Fruit fly (Drosophila melanogaster) Kc167 (cell line): ENCODE measurements around the gene CG17770.

Experiments
- Myc ChIP-seq: fragments of >200 bp; optimal IDR thresholded peaks from 2 replicates; lab custom pipeline; 2017; ENCODE audit warnings: missing external identifiers
- Sin3A ChIP-seq: fragments of >200 bp; optimal IDR thresholded peaks from 2 replicates; lab custom pipeline; 2018; ENCODE audit warnings: missing external identifiers
- h ChIP-seq: fragments of >200 bp; optimal IDR thresholded peaks from 3 replicates; lab custom pipeline; 2018; ENCODE audit warnings: missing external identifiers
- insv ChIP-seq: fragments of >200 bp; optimal IDR thresholded peaks from 3 replicates; lab custom pipeline; 2018; ENCODE audit warnings: missing external identifiers
- psq ChIP-seq: fragments of >200 bp; optimal IDR thresholded peaks from 2 replicates; lab custom pipeline; 2017; ENCODE audit warnings: missing external identifiers
- ttk ChIP-seq: sonication (Bioruptor generic); optimal IDR thresholded peaks from 2 replicates; lab custom pipeline; 2017; ENCODE audit warnings: missing external identifiers

DNA sequence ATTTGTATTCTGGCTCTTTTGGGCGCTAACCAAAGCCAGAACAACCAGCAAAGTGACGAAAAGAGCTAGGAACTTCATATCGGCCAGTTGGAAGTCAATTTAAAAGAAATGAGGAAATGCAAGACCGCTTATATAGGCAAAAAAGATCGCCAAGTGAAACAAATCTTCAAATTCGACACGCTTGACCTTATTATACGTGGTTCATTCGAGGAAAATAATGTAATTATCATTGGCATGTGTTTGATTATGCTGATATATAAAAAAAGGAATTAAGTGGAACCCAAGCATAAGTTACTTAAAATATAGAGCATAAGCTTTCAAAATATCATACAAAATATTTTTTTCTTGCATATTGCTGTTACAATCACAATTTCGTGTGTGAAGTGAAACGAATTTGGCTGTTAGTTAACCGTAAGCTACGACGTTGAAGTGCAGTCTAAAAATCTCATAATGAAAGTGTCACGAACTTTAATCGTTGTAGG is 20.1 kb downstream of the CG17770 start, which contains the start of the genes Mst57Da and alpha4GT2:
- TF ChIP-seq psq (lab: Kevin White, UChicago) (no peak), Sin3A (lab: Kevin White, UChicago) (no peak), ttk (lab: Kevin White, UChicago) (no peak), insv (lab: Kevin White, UChicago) (no peak), h (lab: Kevin White, UChicago) (no peak), Myc (lab: Kevin White, UChicago) (no peak)
